Fruit fly (Drosophila melanogaster): ENCODE data around the gene bowl.
A peak's percentile ranks its signal among the peaks of the same experiment; 100 is the strongest.

Gene bowl

DNA sequence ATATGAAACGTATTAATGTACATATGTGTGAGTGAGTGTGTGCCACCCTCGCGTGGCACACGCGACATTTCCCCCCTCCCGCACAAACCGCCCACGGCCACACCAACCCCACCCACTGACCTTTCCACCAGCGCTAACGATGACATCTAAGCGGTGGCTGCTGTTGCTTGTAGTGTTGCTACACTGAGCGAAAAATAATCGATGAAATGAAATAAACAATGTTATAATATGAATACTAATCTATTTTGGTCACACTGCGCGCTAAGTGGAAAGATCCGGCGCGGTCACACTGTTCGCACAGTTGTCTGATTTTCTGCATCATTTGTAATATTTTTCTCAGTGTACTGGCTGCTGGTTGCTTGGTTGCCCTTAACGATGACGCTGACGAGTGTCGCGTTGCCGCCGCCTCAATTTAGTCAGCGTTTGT lies 60.8 kb downstream of the bowl start (continued):
- TF ChIP-seq CG1792 (GFP tag; optimal IDR thresholded peaks at IDR 0.05) (peak; percentile 94), peb (GFP tag; IDR thresholded peaks at IDR 0.05) (peak; percentile 96), CG18011 (GFP tag; optimal IDR thresholded peaks at IDR 0.05) (peak; percentile 65), CG14710 (tag; optimal IDR thresholded peaks at IDR 0.05) (peak; percentile 98), grn (GFP tag; optimal IDR thresholded peaks at IDR 0.05) (peak; percentile 81), mld (GFP tag; IDR thresholded peaks at IDR 0.05; ENCODE audit: partially characterized antibody) (no peak), CG14050 (GFP tag; IDR thresholded peaks at IDR 0.05) (peak; percentile 88), maf-S (GFP tag; optimal IDR thresholded peaks at IDR 0.05) (peak; percentile 95), Sox102F (GFP tag; optimal IDR thresholded peaks at IDR 0.05) (peak; percentile 97), ro (GFP tag; IDR thresholded peaks at IDR 0.05) (peak; percentile 94), CG10267 (tag; optimal IDR thresholded peaks at IDR 0.05) (peak; percentile 94), Stat92E (GFP tag; optimal IDR thresholded peaks at IDR 0.05) (peak in 1 of 3 experiments; percentile 97), CG12659 (GFP tag; optimal IDR thresholded peaks at IDR 0.05) (peak; percentile 94), CG12071 (GFP tag; optimal IDR thresholded peaks at IDR 0.05) (peak; percentile 94), amos (GFP tag; IDR thresholded peaks at IDR 0.05; ENCODE audit: partially characterized antibody) (peak; percentile 35; the same call in 1 of the 2 replicates), gcm (GFP tag; optimal IDR thresholded peaks at IDR 0.05) (peak; percentile 96), Bdp1 (GFP tag; optimal IDR thresholded peaks at IDR 0.05) (peak; percentile 89), aop (GFP tag; IDR thresholded peaks at IDR 0.05) (peak; percentile 83), CG10147 (GFP tag; optimal IDR thresholded peaks at IDR 0.05) (peak; percentile 90), CG12236 (GFP tag; optimal IDR thresholded peaks at IDR 0.05) (peak; percentile 97), Sox100B (GFP tag; optimal IDR thresholded peaks at IDR 0.05) (peak; percentile 94), Mrtf (GFP tag; IDR thresholded peaks at IDR 0.05) (peak; percentile 94), CG6689 (GFP tag; IDR thresholded peaks at IDR 0.05) (peak; percentile 95), CG30403 (GFP tag; optimal IDR thresholded peaks at IDR 0.05) (peak; percentile 96), CkIIα-i1 (GFP tag; IDR thresholded peaks at IDR 0.05) (0 out of 2 replicates have a peak, but pooled peaks have one; percentile 28), Eip74EF (GFP tag; optimal IDR thresholded peaks at IDR 0.05) (peak in 1 of 2 experiments; percentile 93), Hmx (GFP tag; optimal IDR thresholded peaks at IDR 0.05) (peak; percentile 57), gro (GFP tag; optimal IDR thresholded peaks at IDR 0.05) (peak; percentile 85), Doc3 (GFP tag; IDR thresholded peaks at IDR 0.05; ENCODE audit: partially characterized antibody) (no peak), D19B (GFP tag; optimal IDR thresholded peaks at IDR 0.05) (peak; percentile 68), kah (GFP tag; optimal IDR thresholded peaks at IDR 0.05) (peak; percentile 91), CG1647 (GFP tag; optimal IDR thresholded peaks at IDR 0.05) (peak; percentile 95), yki (optimal IDR thresholded peaks at IDR 0.05) (no peak), CG16815 (GFP tag; optimal IDR thresholded peaks at IDR 0.05) (peak; percentile 97), CG15514 (GFP tag; optimal IDR thresholded peaks at IDR 0.05) (peak; percentile 76), CG9932 (GFP tag; IDR thresholded peaks at IDR 0.05) (peak; percentile 64), B-H1 (GFP tag; IDR thresholded peaks at IDR 0.05) (peak; percentile 90), wdn (GFP tag; IDR thresholded peaks at IDR 0.05) (peak; percentile 81), Side (GFP tag; optimal IDR thresholded peaks at IDR 0.05) (peak; percentile 95), CG17802 (tag; optimal IDR thresholded peaks at IDR 0.05) (peak; percentile 91), Oli (tag; optimal IDR thresholded peaks at IDR 0.05) (peak; percentile 97), CG8388 (GFP tag; optimal IDR thresholded peaks at IDR 0.05) (peak; percentile 97), CG16863 (GFP tag; optimal IDR thresholded peaks at IDR 0.05) (peak; percentile 97), CG13424 (tag; optimal IDR thresholded peaks at IDR 0.05) (peak; percentile 95), CG10543 (GFP tag; optimal IDR thresholded peaks at IDR 0.05) (peak; percentile 81), luna (GFP tag; optimal IDR thresholded peaks at IDR 0.05) (peak; percentile 75), eyg (GFP tag; optimal IDR thresholded peaks at IDR 0.05) (peak; percentile 84), CG9609 (GFP tag; optimal IDR thresholded peaks at IDR 0.05) (peak; percentile 95), mam (GFP tag; optimal IDR thresholded peaks at IDR 0.05) (peak; percentile 93), sna (GFP tag; IDR thresholded peaks at IDR 0.05; ENCODE audit: partially characterized antibody) (no peak)

All from whole organism, embryonic.